Worm (Caenorhabditis elegans) whole organism, L1 larva: ENCODE data around the gene T25B9.4.

Experiments used
- aly-2 ChIP-seq: fragments of 150-350 bp; optimal IDR thresholded peaks from 2 replicates; lab custom pipeline; 2014; ENCODE audit warnings: missing biosample characterization, missing genetic modification characterization
- jun-1 ChIP-seq: fragments of 150-350 bp; optimal IDR thresholded peaks from 2 replicates; lab custom pipeline; 2014; ENCODE audit warnings: missing biosample characterization, missing genetic modification reagents, missing genetic modification characterization
- lin-39 ChIP-seq: fragments of 150-350 bp; optimal IDR thresholded peaks from 2 replicates; lab custom pipeline; 2014; ENCODE audit warnings: missing biosample characterization, missing genetic modification reagents, missing genetic modification characterization
- lir-3 ChIP-seq: sonication (generic microtip); optimal IDR thresholded peaks from 2 replicates; lab custom pipeline; 2016; ENCODE audit warnings: mild to moderate bottlenecking, missing genetic modification characterization, moderate library complexity, missing compliant biosample characterization; ENCODE audit not compliant: poor library complexity
- mdl-1 ChIP-seq, 2 experiments: fragments of 150-350 bp; optimal IDR thresholded peaks; 2 replicates each; lab custom pipeline; 2014 to 2017; ENCODE audit warnings: missing biosample characterization in 2 of 2, missing genetic modification characterization in 2 of 2, inconsistent platforms in 1 of 2
- pag-3 ChIP-seq: sonication (generic microtip); optimal IDR thresholded peaks from 2 replicates; lab custom pipeline; 2017; ENCODE audit warnings: missing genetic modification characterization, mild to moderate bottlenecking, missing compliant biosample characterization, antibody characterized with exemption, borderline replicate concordance; ENCODE audit not compliant: insufficient read depth
- sox-4 ChIP-seq: sonication (generic microtip); optimal IDR thresholded peaks from 2 replicates; lab custom pipeline; 2016; ENCODE audit warnings: missing genetic modification characterization, missing compliant biosample characterization
- unc-62 ChIP-seq: fragments of 150-350 bp; optimal IDR thresholded peaks from 2 replicates; lab custom pipeline; 2014; ENCODE audit warnings: missing biosample characterization, missing genetic modification reagents, missing genetic modification characterization

DNA sequence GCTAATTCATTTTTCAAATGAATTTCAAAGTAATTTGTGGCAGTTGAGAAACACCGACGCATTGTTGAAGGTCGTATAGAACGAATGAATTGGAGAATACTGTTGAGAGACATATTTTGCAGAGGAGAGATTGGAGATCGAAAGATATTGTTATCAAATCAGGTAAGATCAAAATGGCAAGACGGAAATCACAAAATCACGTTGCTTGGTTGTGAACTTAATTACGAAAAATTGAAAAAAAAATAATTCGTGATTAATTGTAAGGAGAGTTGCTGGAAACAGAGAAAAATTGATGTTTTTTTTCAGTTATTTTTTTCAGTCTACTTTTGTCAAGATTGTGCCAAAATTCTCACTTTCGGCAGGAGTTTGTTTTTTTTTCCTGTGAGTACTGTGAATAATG lies 7.5 kb downstream of the T25B9.4 start, which contains the start of gene T25B9.1:
- no peak for TF ChIP-seq sox-4
- TF ChIP-seq unc-62 (GFP tag; lab: Kevin White, UChicago): no peak
- no peak for TF ChIP-seq mdl-1 (tag; optimal IDR thresholded peaks at IDR 0.05; lab: Kevin White, UChicago)
- no peak for TF ChIP-seq lin-39 (tag; lab: Kevin White, UChicago)
- no peak for TF ChIP-seq pag-3 (tag; lab: Kevin White, UChicago)
- no peak for TF ChIP-seq aly-2
- no peak for TF ChIP-seq lir-3 (tag; lab: Kevin White, UChicago)
- no peak for TF ChIP-seq jun-1
